Worm (Caenorhabditis elegans) whole organism, L4 larva: ENCODE measurements around the gene mes-6.

ENCODE experiments used
- pqm-1 ChIP-seq: sonication (generic microtip); optimal IDR thresholded peaks from 2 replicates; lab custom pipeline; 2017; ENCODE audit warnings: missing biosample characterization, missing genetic modification characterization
- set-16 ChIP-seq: fragments of 200-800 bp; sonication (Bioruptor generic); IDR thresholded peaks from 2 replicates; pipeline ENCODE4 v1.3.6; 2022; ENCODE audit warnings: missing genetic modification reagents, missing genetic modification characterization, missing compliant biosample characterization

- TF ChIP-seq pqm-1 (tag; lab: Kevin White, UChicago), result no peak
- TF ChIP-seq set-16 (GFP tag; lab: Robert Waterston, UW), result no peak
Measured at ce11 chrIV:8506034-8506433, 5.0 kb upstream of the mes-6 start.
